Worm (Caenorhabditis elegans) whole organism, L3 larva: ENCODE data around the gene ZK816.1.

Experiments
- aly-2 ChIP-seq: fragments of 150-350 bp; optimal IDR thresholded peaks from 2 replicates; lab custom pipeline; 2014; ENCODE audit warnings: missing biosample characterization, missing genetic modification characterization
- ceh-16 ChIP-seq: sonication (generic microtip); optimal IDR thresholded peaks from 2 replicates; lab custom pipeline; 2017; ENCODE audit warnings: missing biosample characterization, missing genetic modification characterization
- ceh-28 ChIP-seq: fragments of 150-350 bp; optimal IDR thresholded peaks from 2 replicates; lab custom pipeline; 2014; ENCODE audit warnings: missing biosample characterization, missing genetic modification reagents, missing genetic modification characterization
- ceh-82 ChIP-seq: fragments of 150-350 bp; optimal IDR thresholded peaks from 2 replicates; lab custom pipeline; 2014; ENCODE audit warnings: missing biosample characterization, missing genetic modification characterization
- ceh-9 ChIP-seq: sonication (generic microtip); optimal IDR thresholded peaks from 2 replicates; lab custom pipeline; 2018; ENCODE audit warnings: missing biosample characterization, missing genetic modification characterization
- daf-12 ChIP-seq: fragments of 150-350 bp; optimal IDR thresholded peaks from 2 replicates; lab custom pipeline; 2014; ENCODE audit warnings: missing biosample characterization, missing genetic modification reagents, missing genetic modification characterization
- egl-27 ChIP-seq: sonication (generic microtip); optimal IDR thresholded peaks from 4 replicates; lab custom pipeline; 2017; ENCODE audit warnings: missing biosample characterization, missing genetic modification reagents, missing genetic modification characterization
- egl-5 ChIP-seq: fragments of 150-350 bp; optimal IDR thresholded peaks from 2 replicates; lab custom pipeline; 2017; ENCODE audit warnings: missing biosample characterization, missing genetic modification reagents, missing genetic modification characterization, inconsistent platforms
- elt-2 ChIP-seq: sonication (generic microtip); optimal IDR thresholded peaks from 2 replicates; lab custom pipeline; 2016; ENCODE audit warnings: missing genetic modification reagents, mild to moderate bottlenecking, missing genetic modification characterization, missing compliant biosample characterization
- elt-3 ChIP-seq, 3 experiments: fragments of 150-350 bp in 1 of 3; sonication (generic microtip) in 2 of 3; optimal IDR thresholded peaks; 2 replicates in 2 of 3; 4 replicates in 1 of 3; lab custom pipeline; 2014 to 2017; ENCODE audit warnings: missing biosample characterization in 3 of 3, missing genetic modification characterization in 3 of 3
- eor-1 ChIP-seq, 2 experiments: fragments of 150-350 bp; optimal IDR thresholded peaks; 2 replicates each; lab custom pipeline; 2014 to 2018; ENCODE audit warnings: missing biosample characterization in 2 of 2, missing genetic modification characterization in 2 of 2
- fkh-2 ChIP-seq: fragments of 150-350 bp; optimal IDR thresholded peaks from 2 replicates; lab custom pipeline; 2014; ENCODE audit warnings: missing biosample characterization, missing genetic modification reagents, missing genetic modification characterization
- fos-1 ChIP-seq: fragments of 150-350 bp; optimal IDR thresholded peaks from 2 replicates; lab custom pipeline; 2014; ENCODE audit warnings: missing biosample characterization, missing genetic modification characterization
- hmg-11 ChIP-seq: sonication (generic microtip); optimal IDR thresholded peaks from 2 replicates; lab custom pipeline; 2016; ENCODE audit warnings: missing genetic modification characterization, missing compliant biosample characterization
- jun-1 ChIP-seq: fragments of 150-350 bp; optimal IDR thresholded peaks from 2 replicates; lab custom pipeline; 2014; ENCODE audit warnings: missing biosample characterization, missing genetic modification reagents, missing genetic modification characterization
- lin-15B ChIP-seq: fragments of 150-350 bp; optimal IDR thresholded peaks from 2 replicates; lab custom pipeline; 2014; ENCODE audit warnings: missing biosample characterization, missing genetic modification characterization
- lin-39 ChIP-seq: fragments of 150-350 bp; optimal IDR thresholded peaks from 2 replicates; lab custom pipeline; 2018; ENCODE audit warnings: missing biosample characterization, missing genetic modification reagents, missing genetic modification characterization
- lsy-12 ChIP-seq: sonication (generic microtip); optimal IDR thresholded peaks from 2 replicates; lab custom pipeline; 2016; ENCODE audit warnings: mild to moderate bottlenecking, missing genetic modification characterization, missing compliant biosample characterization
- nhr-11 ChIP-seq: fragments of 150-350 bp; optimal IDR thresholded peaks from 2 replicates; lab custom pipeline; 2014; ENCODE audit warnings: missing biosample characterization, missing genetic modification characterization
- nhr-237 ChIP-seq: fragments of 150-350 bp; optimal IDR thresholded peaks from 2 replicates; lab custom pipeline; 2014; ENCODE audit warnings: missing biosample characterization, missing genetic modification characterization
- nhr-25 ChIP-seq: sonication (generic microtip); optimal IDR thresholded peaks from 2 replicates; lab custom pipeline; 2017; ENCODE audit warnings: missing biosample characterization, missing genetic modification characterization
- nhr-28 ChIP-seq: fragments of 150-350 bp; optimal IDR thresholded peaks from 2 replicates; lab custom pipeline; 2014; ENCODE audit warnings: missing biosample characterization, missing genetic modification characterization
- nhr-43 ChIP-seq: sonication (generic microtip); optimal IDR thresholded peaks from 2 replicates; lab custom pipeline; 2016; ENCODE audit warnings: mild to moderate bottlenecking, missing genetic modification characterization, missing compliant biosample characterization; ENCODE audit not compliant: poor library complexity, severe bottlenecking
- nhr-76 ChIP-seq: fragments of 150-350 bp; sonication (generic microtip); optimal IDR thresholded peaks from 5 replicates; lab custom pipeline; 2014; ENCODE audit warnings: missing biosample characterization, missing genetic modification characterization
- nhr-77 ChIP-seq: fragments of 150-350 bp; optimal IDR thresholded peaks from 2 replicates; lab custom pipeline; 2014; ENCODE audit warnings: missing biosample characterization, missing genetic modification characterization
- pha-4 ChIP-seq: fragments of 150-350 bp; optimal IDR thresholded peaks from 2 replicates; lab custom pipeline; 2014; ENCODE audit warnings: missing biosample characterization, missing genetic modification reagents, missing genetic modification characterization
- pqm-1 ChIP-seq: fragments of 150-350 bp; optimal IDR thresholded peaks from 2 replicates; lab custom pipeline; 2017; ENCODE audit warnings: missing biosample characterization, missing genetic modification characterization, inconsistent platforms
- skn-1 ChIP-seq: fragments of 150-350 bp; optimal IDR thresholded peaks from 2 replicates; lab custom pipeline; 2014; ENCODE audit warnings: missing biosample characterization, missing genetic modification characterization
- snpc-4 ChIP-seq: fragments of 150-350 bp; optimal IDR thresholded peaks from 2 replicates; lab custom pipeline; 2014; ENCODE audit warnings: missing biosample characterization, missing genetic modification characterization
- tbx-2 ChIP-seq: sonication (generic microtip); optimal IDR thresholded peaks from 2 replicates; lab custom pipeline; 2016; ENCODE audit warnings: mild to moderate bottlenecking, missing genetic modification characterization, missing compliant biosample characterization
- unc-39 ChIP-seq: sonication (generic microtip); optimal IDR thresholded peaks from 4 replicates; lab custom pipeline; 2017; ENCODE audit warnings: missing biosample characterization, missing genetic modification characterization
- unc-62 ChIP-seq: fragments of 150-350 bp; sonication (generic microtip); optimal IDR thresholded peaks from 4 replicates; lab custom pipeline; 2014; ENCODE audit warnings: missing biosample characterization, missing genetic modification reagents, missing genetic modification characterization
- zag-1 ChIP-seq: fragments of 150-350 bp; optimal IDR thresholded peaks from 2 replicates; lab custom pipeline; 2014; ENCODE audit warnings: missing biosample characterization, missing genetic modification characterization
- ztf-11 ChIP-seq: fragments of 150-350 bp; optimal IDR thresholded peaks from 2 replicates; lab custom pipeline; 2014; ENCODE audit warnings: missing biosample characterization, missing genetic modification characterization
- ztf-4 ChIP-seq: fragments of 150-350 bp; optimal IDR thresholded peaks from 2 replicates; lab custom pipeline; 2014; ENCODE audit warnings: missing biosample characterization, missing genetic modification characterization

ZK816.1 gene

ce11 chrX:3351526-3351925 lies at the start of gene ZK816.1:
TSS of gene ZK816.1 (plus strand) at chrX:3351712.
- TF ChIP-seq unc-62: no peak
- TF ChIP-seq nhr-77 (tag; lab: Kevin White, UChicago): no peak
- TF ChIP-seq nhr-25 (tag; lab: Kevin White, UChicago): no peak
- no peak for TF ChIP-seq egl-27 (tag; lab: Kevin White, UChicago)
- TF ChIP-seq pqm-1 (tag; lab: Kevin White, UChicago): no peak
- no peak for TF ChIP-seq fos-1
- no peak for TF ChIP-seq ztf-11 (tag; lab: Kevin White, UChicago)
- TF ChIP-seq lin-15B (tag; lab: Kevin White, UChicago): no peak
- TF ChIP-seq aly-2 (tag; lab: Kevin White, UChicago): no peak
- TF ChIP-seq skn-1 (tag; lab: Kevin White, UChicago): no peak
- no peak for TF ChIP-seq ceh-9
- TF ChIP-seq nhr-76 (tag; lab: Kevin White, UChicago): no peak
- no peak for TF ChIP-seq egl-5 (tag; lab: Kevin White, UChicago)
- TF ChIP-seq ceh-16 (tag; lab: Kevin White, UChicago): no peak
- no peak for TF ChIP-seq jun-1

ce11 chrX:3301770-3302169 lies 49.7 kb upstream of the ZK816.1 start, which contains the start of gene F11D5.5:
TSS of gene F11D5.5 (plus strand) at chrX:3302070.
- TF ChIP-seq daf-12: no peak
- no peak for TF ChIP-seq ceh-28 (tag; lab: Kevin White, UChicago)
- no peak for TF ChIP-seq pqm-1 (tag; lab: Kevin White, UChicago)
- no peak for TF ChIP-seq eor-1 (tag; optimal IDR thresholded peaks at IDR 0.05; lab: Kevin White, UChicago)
- TF ChIP-seq snpc-4 (tag; lab: Kevin White, UChicago): no peak
- no peak for TF ChIP-seq hmg-11 (tag; lab: Kevin White, UChicago)
- no peak for TF ChIP-seq egl-5 (tag; lab: Kevin White, UChicago)
- no peak for TF ChIP-seq nhr-76 (tag; lab: Kevin White, UChicago)
- no peak for TF ChIP-seq skn-1 (tag; lab: Kevin White, UChicago)

- TF ChIP-seq egl-5 (tag; lab: Kevin White, UChicago) (no peak), pha-4 (tag; lab: Kevin White, UChicago) (no peak), jun-1 (no peak), nhr-76 (tag; lab: Kevin White, UChicago) (no peak), lin-39 (no peak), nhr-25 (tag; lab: Kevin White, UChicago) (no peak), zag-1 (tag; lab: Kevin White, UChicago) (no peak), tbx-2 (no peak), ceh-28 (tag; lab: Kevin White, UChicago) (no peak), pqm-1 (tag; lab: Kevin White, UChicago) (no peak), snpc-4 (tag; lab: Kevin White, UChicago) (no peak), nhr-28 (tag; lab: Kevin White, UChicago) (no peak), lsy-12 (tag; lab: Kevin White, UChicago) (no peak)
Observed at ce11 chrX:3304068-3304467, 47.4 kb upstream of the ZK816.1 start, which contains the start of gene F11D5.7. TSS of gene F11D5.7 (plus strand) at chrX:3304368.

- TF ChIP-seq nhr-76 (tag; lab: Kevin White, UChicago) (peak; percentile 28), pha-4 (tag; lab: Kevin White, UChicago) (peak; percentile 45), ceh-28 (tag; lab: Kevin White, UChicago) (no peak), elt-2 (tag; lab: Kevin White, UChicago) (peak; percentile 90), unc-62 (no peak), ztf-4 (tag; lab: Kevin White, UChicago) (no peak), nhr-11 (tag; lab: Kevin White, UChicago) (no peak), pqm-1 (tag; lab: Kevin White, UChicago) (peak; percentile 93), fkh-2 (no peak), ceh-16 (tag; lab: Kevin White, UChicago) (no peak)
Observed at ce11 chrX:3306594-3307296, 44.8 kb upstream of the ZK816.1 start.

ce11 chrX:3310702-3311101 lies 40.8 kb upstream of the ZK816.1 start:
- TF ChIP-seq ceh-9 (no peak), elt-2 (tag; lab: Kevin White, UChicago) (no peak), elt-3 (tag; optimal IDR thresholded peaks at IDR 0.05; lab: Kevin White, UChicago) (no peak), unc-39 (tag; lab: Kevin White, UChicago) (no peak), jun-1 (no peak), fos-1 (no peak), ztf-4 (tag; lab: Kevin White, UChicago) (no peak), nhr-25 (tag; lab: Kevin White, UChicago) (no peak), ceh-16 (tag; lab: Kevin White, UChicago) (no peak), ceh-82 (tag; lab: Kevin White, UChicago) (no peak), unc-62 (no peak), nhr-237 (no peak), hmg-11 (tag; lab: Kevin White, UChicago) (no peak), nhr-43 (tag; lab: Kevin White, UChicago) (no peak), pha-4 (tag; lab: Kevin White, UChicago) (no peak), nhr-28 (tag; lab: Kevin White, UChicago) (no peak), tbx-2 (no peak), egl-27 (tag; lab: Kevin White, UChicago) (no peak)
